Fruit fly (Drosophila melanogaster): ENCODE measurements around the gene CG33700.
A peak's percentile ranks its signal among the peaks of the same experiment; 100 is the strongest.

- no peak for TF ChIP-seq Dll (optimal IDR thresholded peaks at IDR 0.05)
- TF ChIP-seq EcR (GFP tag; optimal IDR thresholded peaks at IDR 0.05): no peak
- no peak for TF ChIP-seq usp (GFP tag; optimal IDR thresholded peaks at IDR 0.05)
- peak; percentile 75 for TF ChIP-seq pan (optimal IDR thresholded peaks at IDR 0.05)
These were observed 16.7 kb downstream of the CG33700 start for dm6 chr3L:9508653-9509036.

All from whole organism.